Worm (Caenorhabditis elegans) whole organism, L4 larva: ENCODE data around the gene F59G1.8.
A peak's percentile ranks its signal among the peaks of the same experiment; 100 is the strongest.

Source experiments
- F10B5.3 ChIP-seq: sonication (generic microtip); optimal IDR thresholded peaks from 2 replicates; lab custom pipeline; 2016; ENCODE audit warnings: mild to moderate bottlenecking, missing genetic modification characterization, missing compliant biosample characterization
- F26F4.8 ChIP-seq: fragments of 200-800 bp; sonication (Bioruptor generic); conservative IDR thresholded peaks from 2 replicates; pipeline ENCODE4 v1.3.6; 2022; ENCODE audit warnings: missing genetic modification characterization, missing compliant biosample characterization
- F37D6.2 ChIP-seq: sonication (generic microtip); optimal IDR thresholded peaks from 2 replicates; lab custom pipeline; 2016; ENCODE audit warnings: mild to moderate bottlenecking, missing genetic modification characterization, missing compliant biosample characterization
- R02D3.7 ChIP-seq: fragments of 150-350 bp; sonication (generic microtip); optimal IDR thresholded peaks from 3 replicates; lab custom pipeline; 2014; ENCODE audit warnings: missing biosample characterization, missing genetic modification characterization
- Y75B8A.6 ChIP-seq: fragments of 200-800 bp; sonication (Bioruptor generic); IDR thresholded peaks from 2 replicates; pipeline ENCODE4 v1.3.6; 2022; ENCODE audit warnings: missing genetic modification reagents, missing genetic modification characterization, missing compliant biosample characterization
- aha-1 ChIP-seq: fragments of 150-350 bp; peaks from one replicate; lab custom pipeline; 2014; ENCODE audit warnings: missing biosample characterization, missing genetic modification characterization
- ceh-20 ChIP-seq: fragments of 200-800 bp; sonication (Bioruptor generic); IDR thresholded peaks from 2 replicates; pipeline ENCODE4 v1.3.6; 2022; ENCODE audit warnings: missing genetic modification reagents, missing genetic modification characterization, missing compliant biosample characterization
- ceh-62 ChIP-seq: sonication (generic microtip); optimal IDR thresholded peaks from 2 replicates; lab custom pipeline; 2017; ENCODE audit warnings: missing biosample characterization, missing genetic modification characterization
- cey-2 ChIP-seq: sonication (generic microtip); optimal IDR thresholded peaks from 3 replicates; lab custom pipeline; 2017; ENCODE audit warnings: missing genetic modification characterization, mild to moderate bottlenecking, missing compliant biosample characterization, antibody characterized with exemption, borderline replicate concordance; ENCODE audit not compliant: insufficient read depth
- ctbp-1 ChIP-seq: fragments of 200-800 bp; sonication (Bioruptor generic); IDR thresholded peaks from 2 replicates; pipeline ENCODE4 v1.3.6; 2022; ENCODE audit warnings: missing genetic modification reagents, missing genetic modification characterization, missing compliant biosample characterization
- daf-19 ChIP-seq: fragments of 200-800 bp; sonication (Bioruptor generic); conservative IDR thresholded peaks from 2 replicates; pipeline ENCODE4 v1.3.6; 2022; ENCODE audit warnings: missing genetic modification characterization, missing compliant biosample characterization
- daf-8 ChIP-seq: fragments of 200-800 bp; sonication (Bioruptor generic); IDR thresholded peaks from 2 replicates; pipeline ENCODE4 v1.3.6; 2022; ENCODE audit warnings: missing genetic modification characterization, missing compliant biosample characterization
- dmd-6 ChIP-seq: fragments of 200-800 bp; sonication (Bioruptor generic); IDR thresholded peaks from 2 replicates; pipeline ENCODE4 v1.3.6; 2022; ENCODE audit warnings: missing genetic modification reagents, missing genetic modification characterization, missing compliant biosample characterization
- dmd-8 ChIP-seq: fragments of 200-800 bp; sonication (Bioruptor generic); IDR thresholded peaks from 2 replicates; pipeline ENCODE4 v1.3.6; 2022; ENCODE audit warnings: missing genetic modification characterization, missing compliant biosample characterization
- dve-1 ChIP-seq: sonication (generic microtip); optimal IDR thresholded peaks from 2 replicates; lab custom pipeline; 2017; ENCODE audit warnings: antibody characterized with exemption, mild to moderate bottlenecking, missing genetic modification characterization, missing compliant biosample characterization; ENCODE audit not compliant: insufficient read depth
- egl-43 ChIP-seq: fragments of 200-800 bp; sonication (Bioruptor generic); IDR thresholded peaks from 2 replicates; pipeline ENCODE4 v1.3.6; 2022; ENCODE audit warnings: missing genetic modification reagents, missing genetic modification characterization, missing compliant biosample characterization
- fos-1 ChIP-seq: fragments of 150-350 bp; optimal IDR thresholded peaks from 2 replicates; lab custom pipeline; 2014; ENCODE audit warnings: missing biosample characterization, missing genetic modification characterization
- gei-8 ChIP-seq: fragments of 200-800 bp; sonication (Bioruptor generic); optimal IDR thresholded peaks from 2 replicates; lab custom pipeline; 2018; ENCODE audit warnings: mild to moderate bottlenecking, missing genetic modification characterization, missing compliant biosample characterization
- hif-1 ChIP-seq, 2 experiments: sonication (generic microtip); optimal IDR thresholded peaks; 2 replicates each; lab custom pipeline; 2016 to 2017; ENCODE audit warnings: missing compliant biosample characterization in 2 of 2, missing genetic modification characterization in 2 of 2, missing genetic modification reagents in 2 of 2, missing genotype in 2 of 2, mild to moderate bottlenecking in 1 of 2
- hlh-30 ChIP-seq: sonication (generic microtip); optimal IDR thresholded peaks from 2 replicates; lab custom pipeline; 2017; ENCODE audit warnings: antibody characterized with exemption, mild to moderate bottlenecking, missing genetic modification characterization, missing compliant biosample characterization; ENCODE audit not compliant: insufficient read depth
- lin-13 ChIP-seq: fragments of 150-350 bp; optimal IDR thresholded peaks from 2 replicates; lab custom pipeline; 2014; ENCODE audit warnings: missing biosample characterization, missing genetic modification reagents, missing genetic modification characterization
- lin-15B ChIP-seq: fragments of 150-350 bp; sonication (generic microtip); optimal IDR thresholded peaks from 3 replicates; lab custom pipeline; 2014; ENCODE audit warnings: missing biosample characterization, missing genetic modification characterization
- lin-29 ChIP-seq: fragments of 200-800 bp; sonication (Bioruptor generic); IDR thresholded peaks from 2 replicates; pipeline ENCODE4 v1.3.6; 2022; ENCODE audit warnings: missing genetic modification reagents, missing genetic modification characterization, missing compliant biosample characterization
- lsy-2 ChIP-seq, 2 experiments: fragments of 150-350 bp in 1 of 2; sonication (generic microtip) in 1 of 2; optimal IDR thresholded peaks; 2 replicates each; lab custom pipeline; 2014 to 2017; ENCODE audit warnings: missing biosample characterization in 2 of 2, missing genetic modification characterization in 2 of 2
- madf-5 ChIP-seq, 2 experiments: fragments of 200-800 bp; sonication (Bioruptor generic); IDR thresholded peaks; 2 replicates each; pipeline ENCODE4 v1.3.6; 2022; ENCODE audit warnings: missing compliant biosample characterization in 2 of 2, missing genetic modification characterization in 2 of 2
- mdl-1 ChIP-seq, 2 experiments: fragments of 150-350 bp in 1 of 2; sonication (generic microtip) in 1 of 2; optimal IDR thresholded peaks; 2 replicates each; lab custom pipeline; 2014 to 2017; ENCODE audit warnings: missing biosample characterization in 2 of 2, missing genetic modification characterization in 2 of 2
- mdt-29 ChIP-seq: fragments of 200-800 bp; sonication (Bioruptor generic); IDR thresholded peaks from 2 replicates; pipeline ENCODE4 v1.3.6; 2022; ENCODE audit warnings: missing genetic modification reagents, missing genetic modification characterization, missing compliant biosample characterization
- mep-1 ChIP-seq: fragments of 150-350 bp; sonication (generic microtip); optimal IDR thresholded peaks from 3 replicates; lab custom pipeline; 2014; ENCODE audit warnings: missing biosample characterization, missing genetic modification characterization
- mes-2 ChIP-seq: sonication (generic microtip); optimal IDR thresholded peaks from 2 replicates; lab custom pipeline; 2016; ENCODE audit warnings: missing genotype, mild to moderate bottlenecking, missing genetic modification characterization, missing compliant biosample characterization; ENCODE audit not compliant: poor library complexity, severe bottlenecking
- nhr-102 ChIP-seq: sonication (generic microtip); optimal IDR thresholded peaks from 2 replicates; lab custom pipeline; 2016; ENCODE audit warnings: mild to moderate bottlenecking, missing genetic modification characterization, moderate library complexity, missing compliant biosample characterization
- nhr-25 ChIP-seq: sonication (generic microtip); optimal IDR thresholded peaks from 2 replicates; lab custom pipeline; 2017; ENCODE audit warnings: missing genetic modification characterization, mild to moderate bottlenecking, missing compliant biosample characterization, antibody characterized with exemption, moderate library complexity, borderline replicate concordance; ENCODE audit not compliant: insufficient read depth
- nhr-42 ChIP-seq: fragments of 200-800 bp; sonication (Bioruptor generic); IDR thresholded peaks from 2 replicates; pipeline ENCODE4 v1.3.6; 2022; ENCODE audit warnings: missing genetic modification characterization, missing compliant biosample characterization
- nhr-6 ChIP-seq: fragments of 150-350 bp; optimal IDR thresholded peaks from 2 replicates; lab custom pipeline; 2014; ENCODE audit warnings: missing biosample characterization, missing genetic modification characterization
- pha-4 ChIP-seq, 2 experiments: fragments of 150-350 bp in 1 of 2; fragments of 200-800 bp in 1 of 2; sonication (Bioruptor generic) in 1 of 2; IDR thresholded peaks in 1 of 2; optimal IDR thresholded peaks in 1 of 2; 2 replicates each; pipeline versions ENCODE4 v1.3.6 to Lab custom; 2014 to 2022; ENCODE audit warnings: missing genetic modification characterization in 2 of 2, missing genetic modification reagents in 2 of 2, missing biosample characterization in 1 of 2, missing compliant biosample characterization in 1 of 2
- php-3 ChIP-seq: fragments of 200-800 bp; sonication (Bioruptor generic); IDR thresholded peaks from 2 replicates; pipeline ENCODE4 v1.3.6; 2022; ENCODE audit warnings: missing genetic modification reagents, missing genetic modification characterization, missing compliant biosample characterization
- pqm-1 ChIP-seq: sonication (generic microtip); optimal IDR thresholded peaks from 2 replicates; lab custom pipeline; 2017; ENCODE audit warnings: missing biosample characterization, missing genetic modification characterization
- rbr-2 ChIP-seq: sonication (generic microtip); optimal IDR thresholded peaks from 2 replicates; lab custom pipeline; 2016; ENCODE audit warnings: missing genotype, missing genetic modification characterization, missing compliant biosample characterization
- saeg-2 ChIP-seq: fragments of 200-800 bp; sonication (Bioruptor generic); IDR thresholded peaks from 2 replicates; pipeline ENCODE4 v1.3.6; 2022; ENCODE audit warnings: missing genetic modification reagents, missing genetic modification characterization, missing compliant biosample characterization
- snpc-4 ChIP-seq: fragments of 150-350 bp; optimal IDR thresholded peaks from 2 replicates; lab custom pipeline; 2014; ENCODE audit warnings: missing biosample characterization, missing genetic modification characterization
- spr-3 ChIP-seq: fragments of 200-800 bp; sonication (Bioruptor generic); optimal IDR thresholded peaks from 2 replicates; lab custom pipeline; 2018; ENCODE audit warnings: mild to moderate bottlenecking, missing genetic modification characterization, missing compliant biosample characterization
- tag-97 ChIP-seq: fragments of 200-800 bp; sonication (Bioruptor generic); IDR thresholded peaks from 2 replicates; pipeline ENCODE4 v1.3.6; 2022; ENCODE audit warnings: missing genetic modification characterization, missing compliant biosample characterization
- tra-1 ChIP-seq: fragments of 200-800 bp; sonication (Bioruptor generic); IDR thresholded peaks from 2 replicates; pipeline ENCODE4 v1.3.6; 2022; ENCODE audit warnings: missing genetic modification reagents, missing genetic modification characterization, missing compliant biosample characterization
- zfp-3 ChIP-seq: fragments of 200-800 bp; sonication (Bioruptor generic); conservative IDR thresholded peaks from 2 replicates; pipeline ENCODE4 v1.3.6; 2022; ENCODE audit warnings: missing genetic modification reagents, missing genetic modification characterization, missing compliant biosample characterization

Gene F59G1.8

ce11 chrII:5885966-5886621 is 20.3 kb upstream of the F59G1.8 start (continued):
- TF ChIP-seq tag-97 (no peak), mdt-29 (no peak), spr-3 (GFP tag; lab: Kevin White, UChicago) (no peak), ctbp-1 (no peak), hlh-30 (tag; lab: Kevin White, UChicago) (peak; percentile 59), nhr-25 (tag; lab: Kevin White, UChicago) (no peak), nhr-6 (tag; lab: Kevin White, UChicago) (peak; percentile 52), nhr-42 (no peak), R02D3.7 (no peak), saeg-2 (GFP tag; lab: Robert Waterston, UW) (no peak), fos-1 (tag; lab: Kevin White, UChicago) (no peak), ceh-62 (tag; lab: Kevin White, UChicago) (no peak), mes-2 (tag; lab: Kevin White, UChicago) (peak; percentile 30), lin-13 (GFP tag; lab: Kevin White, UChicago) (no peak), snpc-4 (tag; lab: Kevin White, UChicago) (no peak), madf-5 (GFP tag; IDR thresholded peaks at IDR 0.05; lab: Robert Waterston, UW) (no peak), php-3 (no peak), hif-1 (tag; optimal IDR thresholded peaks at IDR 0.05; lab: Kevin White, UChicago) (no peak), nhr-102 (peak; percentile 4), tra-1 (GFP tag; lab: Robert Waterston, UW) (no peak), gei-8 (GFP tag; lab: Kevin White, UChicago) (no peak), cey-2 (tag; lab: Kevin White, UChicago) (peak; percentile 66), lin-15B (tag; lab: Kevin White, UChicago) (no peak), F10B5.3 (tag; lab: Kevin White, UChicago) (no peak), daf-8 (GFP tag; lab: Robert Waterston, UW) (no peak), F26F4.8 (no peak), daf-19 (GFP tag; lab: Robert Waterston, UW) (no peak), mep-1 (peak; percentile 64), aha-1 (tag; lab: Kevin White, UChicago) (peak; percentile 70), pqm-1 (tag; lab: Kevin White, UChicago) (no peak), zfp-3 (GFP tag; lab: Robert Waterston, UW) (no peak), mdl-1 (tag; optimal IDR thresholded peaks at IDR 0.05; lab: Kevin White, UChicago) (peak in 1 of 2 experiments; percentile 25), dmd-8 (no peak), dve-1 (tag; lab: Kevin White, UChicago) (peak; percentile 71), lsy-2 (tag; optimal IDR thresholded peaks at IDR 0.05; lab: Kevin White, UChicago) (peak; percentile 21 to 32), ceh-20 (GFP tag; lab: Robert Waterston, UW) (no peak), egl-43 (GFP tag; lab: Robert Waterston, UW) (no peak), lin-29 (GFP tag; lab: Robert Waterston, UW) (no peak), Y75B8A.6 (GFP tag; lab: Robert Waterston, UW) (no peak), dmd-6 (GFP tag; lab: Robert Waterston, UW) (peak; percentile 36; the same call in 1 of the 2 replicates), F37D6.2 (tag; lab: Kevin White, UChicago) (no peak), rbr-2 (tag; lab: Kevin White, UChicago) (no peak), pha-4 (GFP tag; IDR thresholded peaks at IDR 0.05; lab: Robert Waterston, UW) (no peak), pha-4 (tag; optimal IDR thresholded peaks at IDR 0.05; lab: Kevin White, UChicago) (no peak)
- TF ChIP-seq, all 104 proteins: peak for 18
